Worm (Caenorhabditis elegans): ENCODE data around the gene ash-2.
A peak's percentile ranks its signal among the peaks of the same experiment; 100 is the strongest.

Gene ash-2

ce11 chrII:11962083-11962482 lies 17.6 kb upstream of the ash-2 start, which contains the start of the genes W03C9.1 and W03C9.2:
Gene W03C9.1 (minus strand): TSS chrII:11962128.
Gene W03C9.2 (plus strand): TSS chrII:11962368.
- no peak for TF ChIP-seq ceh-82 (tag; optimal IDR thresholded peaks at IDR 0.05)
- no peak for TF ChIP-seq nhr-237 (tag; optimal IDR thresholded peaks at IDR 0.05)
- TF ChIP-seq lin-15B (tag; optimal IDR thresholded peaks at IDR 0.05): peak; percentile 11
- TF ChIP-seq nhr-25 (tag; optimal IDR thresholded peaks at IDR 0.05): no peak
- no peak for TF ChIP-seq nhr-67 (tag; optimal IDR thresholded peaks at IDR 0.05)
- no peak for TF ChIP-seq elt-1 (tag; optimal IDR thresholded peaks at IDR 0.05)
- no peak for TF ChIP-seq pha-4 (tag; optimal IDR thresholded peaks at IDR 0.05)

- no peak for TF ChIP-seq ztf-11 (tag; optimal IDR thresholded peaks at IDR 0.05)
- TF ChIP-seq nfya-1 (tag; optimal IDR thresholded peaks at IDR 0.05; ENCODE audit: insufficient read depth): peak; percentile 79
- TF ChIP-seq mml-1 (tag; optimal IDR thresholded peaks at IDR 0.05): no peak
- no peak for TF ChIP-seq jun-1 (tag; optimal IDR thresholded peaks at IDR 0.05)
Measured at ce11 chrII:11963132-11963630, 16.5 kb upstream of the ash-2 start.

- TF ChIP-seq pqm-1 (tag; optimal IDR thresholded peaks at IDR 0.05): no peak
- no peak for TF ChIP-seq zag-1 (tag; optimal IDR thresholded peaks at IDR 0.05)
- peak; percentile 65 for TF ChIP-seq ama-1 (optimal IDR thresholded peaks at IDR 0.05)
- peak; percentile 10 for TF ChIP-seq lsy-12 (tag; optimal IDR thresholded peaks at IDR 0.05)
Measured at ce11 chrII:11964847-11965246, 14.8 kb upstream of the ash-2 start.

- TF ChIP-seq ama-1 (optimal IDR thresholded peaks at IDR 0.05) (peak; percentile 71), elt-2 (tag; optimal IDR thresholded peaks at IDR 0.05) (peak; percentile 37), pha-4 (tag; optimal IDR thresholded peaks at IDR 0.05) (peak; percentile 1), ceh-28 (tag; optimal IDR thresholded peaks at IDR 0.05) (no peak), pqm-1 (tag; optimal IDR thresholded peaks at IDR 0.05) (peak; percentile 7)
Measured at ce11 chrII:11966602-11967001, 13.0 kb upstream of the ash-2 start, which contains the start of gene rab-7. Gene rab-7 (minus strand): TSS chrII:11966931.

- peak; percentile 35 for TF ChIP-seq pqm-1 (tag; optimal IDR thresholded peaks at IDR 0.05)
- TF ChIP-seq nhr-28 (tag; optimal IDR thresholded peaks at IDR 0.05): peak; percentile 37
- peak; percentile 89 for TF ChIP-seq nhr-11 (tag; optimal IDR thresholded peaks at IDR 0.05)
- no peak for TF ChIP-seq daf-12 (tag; optimal IDR thresholded peaks at IDR 0.05)
- peak; percentile 77 for TF ChIP-seq nhr-43 (tag; optimal IDR thresholded peaks at IDR 0.05; ENCODE audit: poor library complexity, severe bottlenecking)
- peak; percentile 98 for TF ChIP-seq lin-15B (tag; optimal IDR thresholded peaks at IDR 0.05)
- TF ChIP-seq nhr-76 (tag; optimal IDR thresholded peaks at IDR 0.05): peak; percentile 36
- TF ChIP-seq hmg-11 (tag; optimal IDR thresholded peaks at IDR 0.05): peak; percentile 20
- peak; percentile 71 for TF ChIP-seq unc-62 (GFP tag; optimal IDR thresholded peaks at IDR 0.05)
- peak; percentile 78 for TF ChIP-seq R02D3.7 (tag; optimal IDR thresholded peaks at IDR 0.05)
- peak; percentile 29 for TF ChIP-seq elt-1 (tag; optimal IDR thresholded peaks at IDR 0.05)
- TF ChIP-seq lin-39 (tag; optimal IDR thresholded peaks at IDR 0.05): peak; percentile 95
- TF ChIP-seq ztf-4 (tag; optimal IDR thresholded peaks at IDR 0.05): no peak
- peak; percentile 51 for TF ChIP-seq zag-1 (tag; optimal IDR thresholded peaks at IDR 0.05)
- TF ChIP-seq mdl-1 (tag; optimal IDR thresholded peaks at IDR 0.05): peak; percentile 79
- TF ChIP-seq nhr-23 (tag; optimal IDR thresholded peaks at IDR 0.05): peak; percentile 86
- peak; percentile 77 for TF ChIP-seq elt-2 (tag; optimal IDR thresholded peaks at IDR 0.05)
- peak; percentile 93 for TF ChIP-seq jun-1 (tag; optimal IDR thresholded peaks at IDR 0.05)
- TF ChIP-seq ceh-16 (tag; optimal IDR thresholded peaks at IDR 0.05): no peak
- no peak for TF ChIP-seq ceh-9 (tag; optimal IDR thresholded peaks at IDR 0.05)
- peak; percentile 65 for TF ChIP-seq ceh-28 (tag; optimal IDR thresholded peaks at IDR 0.05)
- TF ChIP-seq skn-1 (tag; optimal IDR thresholded peaks at IDR 0.05): peak; percentile 63
- TF ChIP-seq lsy-12 (tag; optimal IDR thresholded peaks at IDR 0.05): peak; percentile 91
- no peak for TF ChIP-seq unc-39 (tag; optimal IDR thresholded peaks at IDR 0.05)
- no peak for TF ChIP-seq ztf-11 (tag; optimal IDR thresholded peaks at IDR 0.05)
- TF ChIP-seq nhr-237 (tag; optimal IDR thresholded peaks at IDR 0.05): no peak
- TF ChIP-seq nhr-77 (tag; optimal IDR thresholded peaks at IDR 0.05): peak; percentile 27
- peak; percentile 87 for TF ChIP-seq fkh-10 (GFP tag; optimal IDR thresholded peaks at IDR 0.05)
- TF ChIP-seq nfya-1 (tag; optimal IDR thresholded peaks at IDR 0.05; ENCODE audit: insufficient read depth): peak; percentile 95
- peak in 1 of 3 experiments; percentile 63 for TF ChIP-seq elt-3 (tag; optimal IDR thresholded peaks at IDR 0.05)
- peak; percentile 94 for TF ChIP-seq pha-4 (tag; optimal IDR thresholded peaks at IDR 0.05)
- TF ChIP-seq ceh-82 (tag; optimal IDR thresholded peaks at IDR 0.05): peak; percentile 17
- peak; percentile 69 for TF ChIP-seq egl-5 (tag; optimal IDR thresholded peaks at IDR 0.05)
- peak; percentile 54 for TF ChIP-seq tbx-2 (tag; optimal IDR thresholded peaks at IDR 0.05)
- TF ChIP-seq nhr-25 (tag; optimal IDR thresholded peaks at IDR 0.05): peak; percentile 97
- TF ChIP-seq snpc-4 (tag; optimal IDR thresholded peaks at IDR 0.05): peak; percentile 83
- TF ChIP-seq egl-27 (tag; optimal IDR thresholded peaks at IDR 0.05): peak; percentile 57
- TF ChIP-seq ZK546.5 (tag; optimal IDR thresholded peaks at IDR 0.05): peak; percentile 12
- no peak for TF ChIP-seq nhr-67 (tag; optimal IDR thresholded peaks at IDR 0.05)
- peak; percentile 55 for TF ChIP-seq ama-1 (optimal IDR thresholded peaks at IDR 0.05)
Measured at ce11 chrII:11967507-11968127, 12.0 kb upstream of the ash-2 start, which contains the start of gene W03C9.5. Gene W03C9.5 (minus strand): TSS chrII:11967544.
